Fruit fly (Drosophila melanogaster): ENCODE data around the gene Sarm.

Sarm gene

dm6 chr3L:8094652-8095129 is 31.0 kb downstream of the Sarm start (continued):
- TF ChIP-seq CG8290 (GFP tag; optimal IDR thresholded peaks at IDR 0.05): no peak
- TF ChIP-seq CG8290 (tag; optimal IDR thresholded peaks at IDR 0.05): peak in 1 of 2 experiments; percentile 7
- TF ChIP-seq CG7556 (GFP tag; optimal IDR thresholded peaks at IDR 0.05): peak; percentile 20
- TF ChIP-seq Camta (GFP tag; optimal IDR thresholded peaks at IDR 0.05): no peak
- TF ChIP-seq sob (GFP tag; IDR thresholded peaks at IDR 0.05): no peak; the same call in 1 of the 2 replicates
- TF ChIP-seq tll (GFP tag; optimal IDR thresholded peaks at IDR 0.05): no peak
- peak; percentile 50 for TF ChIP-seq CG2712 (tag; optimal IDR thresholded peaks at IDR 0.05)
- TF ChIP-seq sd (tag; optimal IDR thresholded peaks at IDR 0.05): peak; percentile 74
- peak; percentile 59 for TF ChIP-seq grau (tag; optimal IDR thresholded peaks at IDR 0.05)
- TF ChIP-seq NFAT (GFP tag; IDR thresholded peaks at IDR 0.05): peak; percentile 45; the same call in 1 of the 2 replicates
- TF ChIP-seq phol (tag; optimal IDR thresholded peaks at IDR 0.05): peak; percentile 18
- TF ChIP-seq sens (GFP tag): peak; percentile 41
- peak; percentile 59 for TF ChIP-seq CG9932 (GFP tag; IDR thresholded peaks at IDR 0.05)
- peak; percentile 75 for TF ChIP-seq CG18599 (GFP tag; optimal IDR thresholded peaks at IDR 0.05)
- TF ChIP-seq dmrt99B (tag; optimal IDR thresholded peaks at IDR 0.05): peak; percentile 24
- peak; percentile 60 for TF ChIP-seq CG17385 (GFP tag; optimal IDR thresholded peaks at IDR 0.05)
- TF ChIP-seq CG17361 (GFP tag; IDR thresholded peaks at IDR 0.05): 0 out of 3 replicates have a peak, but pooled peaks have one; percentile 44
- TF ChIP-seq rib (GFP tag; IDR thresholded peaks at IDR 0.05): peak; percentile 78
- peak; percentile 22 for TF ChIP-seq CG18262 (tag; optimal IDR thresholded peaks at IDR 0.05)
- TF ChIP-seq kay (GFP tag; optimal IDR thresholded peaks at IDR 0.05): peak; percentile 24
- TF ChIP-seq CG34422 (GFP tag; IDR thresholded peaks at IDR 0.05): peak; percentile 41; the same call in 1 of the 3 replicates
- TF ChIP-seq stc (GFP tag; IDR thresholded peaks at IDR 0.05): 0 out of 2 replicates have a peak, but pooled peaks have one; percentile 26
- no peak for TF ChIP-seq CG7928 (GFP tag; optimal IDR thresholded peaks at IDR 0.05)
- peak; percentile 42 for TF ChIP-seq PHDP (tag; optimal IDR thresholded peaks at IDR 0.05)
- TF ChIP-seq cwo (GFP tag; optimal IDR thresholded peaks at IDR 0.05): peak; percentile 76
- TF ChIP-seq CG13894 (tag; optimal IDR thresholded peaks at IDR 0.05): peak; percentile 73
- TF ChIP-seq CG7839 (tag; optimal IDR thresholded peaks at IDR 0.05): peak; percentile 28
- peak; percentile 33 for TF ChIP-seq Sox102F (GFP tag; optimal IDR thresholded peaks at IDR 0.05)
- no peak for TF ChIP-seq CG9797 (GFP tag; optimal IDR thresholded peaks at IDR 0.05)
- TF ChIP-seq crol (GFP tag; IDR thresholded peaks at IDR 0.05): peak; percentile 67
- TF ChIP-seq CG10543 (GFP tag; optimal IDR thresholded peaks at IDR 0.05): peak; percentile 68
- peak; percentile 35 for TF ChIP-seq unpg (GFP tag; optimal IDR thresholded peaks at IDR 0.05)
- peak; percentile 3 for TF ChIP-seq Oli (tag; optimal IDR thresholded peaks at IDR 0.05)
- TF ChIP-seq CG13775 (GFP tag; optimal IDR thresholded peaks at IDR 0.05): peak; percentile 19
- peak; percentile 40 for TF ChIP-seq Fer3 (tag; optimal IDR thresholded peaks at IDR 0.05)
- no peak for TF ChIP-seq al (GFP tag; IDR thresholded peaks at IDR 0.05)
- TF ChIP-seq chinmo (GFP tag; IDR thresholded peaks at IDR 0.05; ENCODE audit: partially characterized antibody): peak; percentile 71; the same call in 1 of the 4 replicates
- no peak for TF ChIP-seq ERR (GFP tag; optimal IDR thresholded peaks at IDR 0.05)
- peak; percentile 25 for TF ChIP-seq CG12391 (tag; optimal IDR thresholded peaks at IDR 0.05)
- peak; percentile 56 for TF ChIP-seq Meics (GFP tag; optimal IDR thresholded peaks at IDR 0.05)
- peak in 1 of 2 experiments; percentile 1 for TF ChIP-seq Eip74EF (GFP tag; optimal IDR thresholded peaks at IDR 0.05)
- no peak for TF ChIP-seq Optix (GFP tag; IDR thresholded peaks at IDR 0.05)
- peak; percentile 80 for TF ChIP-seq Med (GFP tag)
- TF ChIP-seq CG9817 (tag; optimal IDR thresholded peaks at IDR 0.05): peak; percentile 18
- no peak for TF ChIP-seq CG15073 (GFP tag; optimal IDR thresholded peaks at IDR 0.05)
- peak; percentile 37 for TF ChIP-seq CG8924 (tag; optimal IDR thresholded peaks at IDR 0.05)
- 0 out of 2 replicates have a peak, but pooled peaks have one; percentile 23 for TF ChIP-seq Atf6 (GFP tag; IDR thresholded peaks at IDR 0.05)
- no peak for TF ChIP-seq CG33557 (GFP tag; optimal IDR thresholded peaks at IDR 0.05)
- TF ChIP-seq CG2678 (tag; optimal IDR thresholded peaks at IDR 0.05): peak; percentile 59

All from whole organism, embryonic.